Fruit fly (Drosophila melanogaster): ENCODE data around the gene CG43844.
A peak's percentile ranks its signal among the peaks of the same experiment; 100 is the strongest.

CG43844 gene

DNA sequence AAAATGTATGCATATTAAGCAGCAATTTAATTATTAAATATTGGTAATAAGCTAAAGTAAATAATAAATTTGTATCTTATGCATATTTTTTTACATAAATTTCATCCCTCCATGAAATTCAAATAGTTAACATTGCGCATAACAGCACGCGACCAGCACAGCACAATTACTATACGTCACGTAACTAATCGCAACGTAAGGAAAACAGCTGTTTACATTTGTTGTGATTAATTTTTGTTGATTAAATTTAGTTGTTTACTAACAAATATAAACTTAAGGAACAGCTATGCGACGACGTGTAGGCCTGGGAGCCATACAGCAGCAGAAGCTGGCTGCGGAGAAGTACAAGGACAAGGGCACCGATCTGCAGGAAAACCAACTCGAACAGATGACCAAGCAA, 24.3 kb upstream of the CG43844 start, which contains the start of gene lsn (continued):
- no peak for TF ChIP-seq Sry-β (GFP tag; optimal IDR thresholded peaks at IDR 0.05)
- no peak for TF ChIP-seq slou (GFP tag; optimal IDR thresholded peaks at IDR 0.05)
- peak; percentile 18; the same call in 1 of the 2 replicates for TF ChIP-seq CG17328 (GFP tag; IDR thresholded peaks at IDR 0.05)
- TF ChIP-seq CG30020 (tag; optimal IDR thresholded peaks at IDR 0.05) = no peak
- TF ChIP-seq Nf-YB (GFP tag; optimal IDR thresholded peaks at IDR 0.05) = peak; percentile 13
- no peak for TF ChIP-seq Rx (GFP tag; IDR thresholded peaks at IDR 0.05)
- peak; percentile 59 for TF ChIP-seq fd3F (GFP tag; optimal IDR thresholded peaks at IDR 0.05)
- peak; percentile 66; the same call in 1 of the 2 replicates for TF ChIP-seq MBD-R2 (GFP tag; IDR thresholded peaks at IDR 0.05)
- TF ChIP-seq CG3995 (GFP tag; optimal IDR thresholded peaks at IDR 0.05) = no peak
- no peak for TF ChIP-seq D (optimal IDR thresholded peaks at IDR 0.05)
- TF ChIP-seq D (GFP tag; optimal IDR thresholded peaks at IDR 0.05) = no peak
- no peak for TF ChIP-seq sim (GFP tag; IDR thresholded peaks at IDR 0.05)
- TF ChIP-seq CG3281 (GFP tag; optimal IDR thresholded peaks at IDR 0.05) = peak; percentile 40
- TF ChIP-seq CG9797 (GFP tag; optimal IDR thresholded peaks at IDR 0.05) = no peak
- TF ChIP-seq B-H2 (GFP tag; optimal IDR thresholded peaks at IDR 0.05) = no peak
- peak; percentile 37 for TF ChIP-seq ATbp (GFP tag; optimal IDR thresholded peaks at IDR 0.05)
- TF ChIP-seq GATAe (GFP tag; conservative IDR thresholded peaks at IDR 0.05) = no peak
- TF ChIP-seq CG9932 (GFP tag; IDR thresholded peaks at IDR 0.05) = no peak
- TF ChIP-seq ab (GFP tag; optimal IDR thresholded peaks at IDR 0.05) = no peak
- TF ChIP-seq tll (GFP tag; optimal IDR thresholded peaks at IDR 0.05) = no peak
- TF ChIP-seq ssp (GFP tag; IDR thresholded peaks at IDR 0.05) = no peak
- no peak for TF ChIP-seq hkb (optimal IDR thresholded peaks at IDR 0.05)
- no peak for TF ChIP-seq hkb (GFP tag; IDR thresholded peaks at IDR 0.05)
- TF ChIP-seq Abd-B (GFP tag; optimal IDR thresholded peaks at IDR 0.05) = no peak
- no peak for TF ChIP-seq Ada2b (GFP tag; IDR thresholded peaks at IDR 0.05)
- TF ChIP-seq Mrtf (GFP tag; IDR thresholded peaks at IDR 0.05) = no peak
- no peak for TF ChIP-seq CG10462 (GFP tag; optimal IDR thresholded peaks at IDR 0.05)
- peak; percentile 61 for TF ChIP-seq MESR4 (GFP tag; optimal IDR thresholded peaks at IDR 0.05)
- TF ChIP-seq CG13123 (GFP tag; optimal IDR thresholded peaks at IDR 0.05) = no peak
- peak; percentile 51 for TF ChIP-seq CG2202 (tag; optimal IDR thresholded peaks at IDR 0.05)
- no peak for TF ChIP-seq bab2 (GFP tag; optimal IDR thresholded peaks at IDR 0.05)
- TF ChIP-seq CG10147 (GFP tag; optimal IDR thresholded peaks at IDR 0.05) = peak; percentile 14
- TF ChIP-seq rib (GFP tag; IDR thresholded peaks at IDR 0.05) = no peak
- peak; percentile 63 for TF ChIP-seq gsb-n (tag; optimal IDR thresholded peaks at IDR 0.05)
- no peak for TF ChIP-seq salm (tag; optimal IDR thresholded peaks at IDR 0.05)
- peak; percentile 38 for TF ChIP-seq odd (GFP tag; optimal IDR thresholded peaks at IDR 0.05)
- TF ChIP-seq p53 (GFP tag; optimal IDR thresholded peaks at IDR 0.05) = no peak
- no peak for TF ChIP-seq pnt (GFP tag; optimal IDR thresholded peaks at IDR 0.05)
- no peak for TF ChIP-seq CG3847 (GFP tag; IDR thresholded peaks at IDR 0.05)
- 0 out of 2 replicates have a peak, but pooled peaks have one; percentile 11 for TF ChIP-seq stc (GFP tag; IDR thresholded peaks at IDR 0.05)
- no peak for TF ChIP-seq CG16863 (GFP tag; optimal IDR thresholded peaks at IDR 0.05)
- no peak for TF ChIP-seq Opbp (GFP tag; IDR thresholded peaks at IDR 0.05; ENCODE audit: partially characterized antibody)
- peak; percentile 36 for TF ChIP-seq CG4617 (GFP tag; optimal IDR thresholded peaks at IDR 0.05; ENCODE audit: borderline replicate concordance)
- TF ChIP-seq ci (GFP tag; IDR thresholded peaks at IDR 0.05) = peak; percentile 53; the same call in 2 of the 3 replicates
- no peak for TF ChIP-seq gcm (GFP tag; optimal IDR thresholded peaks at IDR 0.05)
- no peak for TF ChIP-seq CG12104 (GFP tag; optimal IDR thresholded peaks at IDR 0.05)
- TF ChIP-seq NC2α (GFP tag; optimal IDR thresholded peaks at IDR 0.05) = no peak
- TF ChIP-seq MTF-1 (GFP tag; optimal IDR thresholded peaks at IDR 0.05; ENCODE audit: borderline replicate concordance) = no peak
- TF ChIP-seq repo (GFP tag; optimal IDR thresholded peaks at IDR 0.05) = no peak
- TF ChIP-seq schlank (tag; optimal IDR thresholded peaks at IDR 0.05) = no peak
- TF ChIP-seq Hr3 (GFP tag; optimal IDR thresholded peaks at IDR 0.05) = no peak
- peak; percentile 26 for TF ChIP-seq CG4707 (GFP tag; optimal IDR thresholded peaks at IDR 0.05)

Measured in whole organism, embryonic.